Worm (Caenorhabditis elegans) whole organism, L4 larva: ENCODE measurements around the gene octr-1.
A peak's percentile ranks its signal among the peaks of the same experiment; 100 is the strongest.

ENCODE experiments used
- F10B5.3 ChIP-seq: sonication (generic microtip); optimal IDR thresholded peaks from 2 replicates; lab custom pipeline; 2016; ENCODE audit warnings: mild to moderate bottlenecking, missing genetic modification characterization, missing compliant biosample characterization
- R02D3.7 ChIP-seq: fragments of 150-350 bp; sonication (generic microtip); optimal IDR thresholded peaks from 3 replicates; lab custom pipeline; 2014; ENCODE audit warnings: missing biosample characterization, missing genetic modification characterization
- T26A8.4 ChIP-seq: fragments of 200-800 bp; sonication (Bioruptor generic); IDR thresholded peaks from 2 replicates; pipeline ENCODE4 v1.3.6; 2022; ENCODE audit warnings: missing genetic modification characterization, missing compliant biosample characterization
- Y48G9A.11 ChIP-seq: fragments of 200-800 bp; sonication (Bioruptor generic); IDR thresholded peaks from 2 replicates; pipeline ENCODE4 v1.3.6; 2022; ENCODE audit warnings: missing genetic modification reagents, missing genetic modification characterization, missing compliant biosample characterization
- Y5F2A.4 ChIP-seq: fragments of 200-800 bp; sonication (Bioruptor generic); optimal IDR thresholded peaks from 2 replicates; lab custom pipeline; 2018; ENCODE audit warnings: mild to moderate bottlenecking, missing genetic modification characterization, missing compliant biosample characterization
- ZK337.2 ChIP-seq: fragments of 200-800 bp; sonication (Bioruptor generic); IDR thresholded peaks from 2 replicates; pipeline ENCODE4 v1.3.6; 2022; ENCODE audit warnings: missing genetic modification reagents, missing genetic modification characterization, missing compliant biosample characterization
- aha-1 ChIP-seq: fragments of 150-350 bp; peaks from one replicate; lab custom pipeline; 2014; ENCODE audit warnings: missing biosample characterization, missing genetic modification characterization
- arid-1 ChIP-seq: fragments of 200-800 bp; sonication (Bioruptor generic); conservative IDR thresholded peaks from 2 replicates; pipeline ENCODE4 v1.3.6; 2022; ENCODE audit warnings: missing genetic modification reagents, missing genetic modification characterization, missing compliant biosample characterization
- ceh-20 ChIP-seq: fragments of 200-800 bp; sonication (Bioruptor generic); IDR thresholded peaks from 2 replicates; pipeline ENCODE4 v1.3.6; 2022; ENCODE audit warnings: missing genetic modification reagents, missing genetic modification characterization, missing compliant biosample characterization
- ceh-32 ChIP-seq: sonication (generic microtip); optimal IDR thresholded peaks from 2 replicates; lab custom pipeline; 2016; ENCODE audit warnings: mild to moderate bottlenecking, missing genetic modification characterization, missing compliant biosample characterization; ENCODE audit not compliant: poor library complexity
- ceh-62 ChIP-seq: sonication (generic microtip); optimal IDR thresholded peaks from 2 replicates; lab custom pipeline; 2017; ENCODE audit warnings: missing biosample characterization, missing genetic modification characterization
- ceh-82 ChIP-seq: sonication (generic microtip); optimal IDR thresholded peaks from 2 replicates; lab custom pipeline; 2017; ENCODE audit warnings: missing biosample characterization, missing genetic modification characterization
- cey-2 ChIP-seq: sonication (generic microtip); optimal IDR thresholded peaks from 3 replicates; lab custom pipeline; 2017; ENCODE audit warnings: missing genetic modification characterization, mild to moderate bottlenecking, missing compliant biosample characterization, antibody characterized with exemption, borderline replicate concordance; ENCODE audit not compliant: insufficient read depth
- daf-12 ChIP-seq: fragments of 150-350 bp; optimal IDR thresholded peaks from 2 replicates; lab custom pipeline; 2014; ENCODE audit warnings: missing biosample characterization, missing genetic modification reagents, missing genetic modification characterization
- daf-19 ChIP-seq: fragments of 200-800 bp; sonication (Bioruptor generic); conservative IDR thresholded peaks from 2 replicates; pipeline ENCODE4 v1.3.6; 2022; ENCODE audit warnings: missing genetic modification characterization, missing compliant biosample characterization
- daf-8 ChIP-seq: fragments of 200-800 bp; sonication (Bioruptor generic); IDR thresholded peaks from 2 replicates; pipeline ENCODE4 v1.3.6; 2022; ENCODE audit warnings: missing genetic modification characterization, missing compliant biosample characterization
- dmd-6 ChIP-seq: fragments of 200-800 bp; sonication (Bioruptor generic); IDR thresholded peaks from 2 replicates; pipeline ENCODE4 v1.3.6; 2022; ENCODE audit warnings: missing genetic modification reagents, missing genetic modification characterization, missing compliant biosample characterization
- dmd-8 ChIP-seq: fragments of 200-800 bp; sonication (Bioruptor generic); IDR thresholded peaks from 2 replicates; pipeline ENCODE4 v1.3.6; 2022; ENCODE audit warnings: missing genetic modification characterization, missing compliant biosample characterization
- dmd-9 ChIP-seq: fragments of 200-800 bp; sonication (Bioruptor generic); IDR thresholded peaks from 2 replicates; pipeline ENCODE4 v1.3.6; 2022; ENCODE audit warnings: missing genetic modification reagents, missing genetic modification characterization, missing compliant biosample characterization
- duxl-1 ChIP-seq: sonication (generic microtip); optimal IDR thresholded peaks from 2 replicates; lab custom pipeline; 2016; ENCODE audit warnings: mild to moderate bottlenecking, missing genetic modification characterization, moderate library complexity, missing compliant biosample characterization; ENCODE audit not compliant: poor library complexity
- dve-1 ChIP-seq: sonication (generic microtip); optimal IDR thresholded peaks from 2 replicates; lab custom pipeline; 2017; ENCODE audit warnings: antibody characterized with exemption, mild to moderate bottlenecking, missing genetic modification characterization, missing compliant biosample characterization; ENCODE audit not compliant: insufficient read depth
- egl-43 ChIP-seq: fragments of 200-800 bp; sonication (Bioruptor generic); IDR thresholded peaks from 2 replicates; pipeline ENCODE4 v1.3.6; 2022; ENCODE audit warnings: missing genetic modification reagents, missing genetic modification characterization, missing compliant biosample characterization
- fos-1 ChIP-seq: fragments of 150-350 bp; optimal IDR thresholded peaks from 2 replicates; lab custom pipeline; 2014; ENCODE audit warnings: missing biosample characterization, missing genetic modification characterization
- gei-8 ChIP-seq: fragments of 200-800 bp; sonication (Bioruptor generic); optimal IDR thresholded peaks from 2 replicates; lab custom pipeline; 2018; ENCODE audit warnings: mild to moderate bottlenecking, missing genetic modification characterization, missing compliant biosample characterization
- hif-1 ChIP-seq, 2 experiments: sonication (generic microtip); optimal IDR thresholded peaks; 2 replicates each; lab custom pipeline; 2016 to 2017; ENCODE audit warnings: missing compliant biosample characterization in 2 of 2, missing genetic modification characterization in 2 of 2, missing genetic modification reagents in 2 of 2, missing genotype in 2 of 2, mild to moderate bottlenecking in 1 of 2
- hlh-11 ChIP-seq: fragments of 200-800 bp; sonication (Bioruptor generic); optimal IDR thresholded peaks from 2 replicates; lab custom pipeline; 2018; ENCODE audit warnings: mild to moderate bottlenecking, missing genetic modification characterization, missing compliant biosample characterization
- hlh-30 ChIP-seq: sonication (generic microtip); optimal IDR thresholded peaks from 2 replicates; lab custom pipeline; 2017; ENCODE audit warnings: antibody characterized with exemption, mild to moderate bottlenecking, missing genetic modification characterization, missing compliant biosample characterization; ENCODE audit not compliant: insufficient read depth
- jun-1 ChIP-seq: fragments of 150-350 bp; optimal IDR thresholded peaks from 2 replicates; lab custom pipeline; 2014; ENCODE audit warnings: missing biosample characterization, missing genetic modification reagents, missing genetic modification characterization
- lin-29 ChIP-seq: fragments of 200-800 bp; sonication (Bioruptor generic); IDR thresholded peaks from 2 replicates; pipeline ENCODE4 v1.3.6; 2022; ENCODE audit warnings: missing genetic modification reagents, missing genetic modification characterization, missing compliant biosample characterization
- lir-3 ChIP-seq: sonication (generic microtip); optimal IDR thresholded peaks from 2 replicates; lab custom pipeline; 2016; ENCODE audit warnings: mild to moderate bottlenecking, missing genetic modification characterization, missing compliant biosample characterization
- lsy-2 ChIP-seq, 2 experiments: fragments of 150-350 bp in 1 of 2; sonication (generic microtip) in 1 of 2; optimal IDR thresholded peaks; 2 replicates each; lab custom pipeline; 2014 to 2017; ENCODE audit warnings: missing biosample characterization in 2 of 2, missing genetic modification characterization in 2 of 2
- madf-5 ChIP-seq, 2 experiments: fragments of 200-800 bp; sonication (Bioruptor generic); IDR thresholded peaks; 2 replicates each; pipeline ENCODE4 v1.3.6; 2022; ENCODE audit warnings: missing compliant biosample characterization in 2 of 2, missing genetic modification characterization in 2 of 2
- mdl-1 ChIP-seq, 2 experiments: fragments of 150-350 bp in 1 of 2; sonication (generic microtip) in 1 of 2; optimal IDR thresholded peaks; 2 replicates each; lab custom pipeline; 2014 to 2017; ENCODE audit warnings: missing biosample characterization in 2 of 2, missing genetic modification characterization in 2 of 2
- mep-1 ChIP-seq: fragments of 150-350 bp; sonication (generic microtip); optimal IDR thresholded peaks from 3 replicates; lab custom pipeline; 2014; ENCODE audit warnings: missing biosample characterization, missing genetic modification characterization
- mxl-3 ChIP-seq: fragments of 200-800 bp; sonication (Bioruptor generic); optimal IDR thresholded peaks from 2 replicates; lab custom pipeline; 2018; ENCODE audit warnings: mild to moderate bottlenecking, missing genetic modification characterization, missing compliant biosample characterization
- nhr-11 ChIP-seq: fragments of 150-350 bp; optimal IDR thresholded peaks from 2 replicates; lab custom pipeline; 2014; ENCODE audit warnings: missing biosample characterization, missing genetic modification characterization
- nhr-111 ChIP-seq: fragments of 200-800 bp; sonication (Bioruptor generic); optimal IDR thresholded peaks from 2 replicates; lab custom pipeline; 2018; ENCODE audit warnings: mild to moderate bottlenecking, missing genetic modification characterization, missing compliant biosample characterization
- nhr-237 ChIP-seq: sonication (generic microtip); optimal IDR thresholded peaks from 2 replicates; lab custom pipeline; 2017; ENCODE audit warnings: missing biosample characterization, missing genetic modification characterization
- nhr-25 ChIP-seq: sonication (generic microtip); optimal IDR thresholded peaks from 2 replicates; lab custom pipeline; 2017; ENCODE audit warnings: missing genetic modification characterization, mild to moderate bottlenecking, missing compliant biosample characterization, antibody characterized with exemption, moderate library complexity, borderline replicate concordance; ENCODE audit not compliant: insufficient read depth
- nhr-28 ChIP-seq: fragments of 150-350 bp; optimal IDR thresholded peaks from 2 replicates; lab custom pipeline; 2014; ENCODE audit warnings: missing biosample characterization, missing genetic modification characterization
- nhr-48 ChIP-seq: sonication (generic microtip); optimal IDR thresholded peaks from 2 replicates; lab custom pipeline; 2016; ENCODE audit warnings: mild to moderate bottlenecking, missing genetic modification characterization, missing compliant biosample characterization
- nhr-76 ChIP-seq: fragments of 150-350 bp; optimal IDR thresholded peaks from 2 replicates; lab custom pipeline; 2014; ENCODE audit warnings: missing biosample characterization, missing genetic modification characterization
- php-3 ChIP-seq: fragments of 200-800 bp; sonication (Bioruptor generic); IDR thresholded peaks from 2 replicates; pipeline ENCODE4 v1.3.6; 2022; ENCODE audit warnings: missing genetic modification reagents, missing genetic modification characterization, missing compliant biosample characterization
- set-16 ChIP-seq: fragments of 200-800 bp; sonication (Bioruptor generic); IDR thresholded peaks from 2 replicates; pipeline ENCODE4 v1.3.6; 2022; ENCODE audit warnings: missing genetic modification reagents, missing genetic modification characterization, missing compliant biosample characterization
- snpc-1.2 ChIP-seq: fragments of 200-800 bp; sonication (Bioruptor generic); IDR thresholded peaks from 2 replicates; pipeline ENCODE4 v1.3.6; 2022; ENCODE audit warnings: missing genetic modification reagents, missing genetic modification characterization, missing compliant biosample characterization
- tra-1 ChIP-seq: fragments of 200-800 bp; sonication (Bioruptor generic); IDR thresholded peaks from 2 replicates; pipeline ENCODE4 v1.3.6; 2022; ENCODE audit warnings: missing genetic modification reagents, missing genetic modification characterization, missing compliant biosample characterization
- unc-130 ChIP-seq: sonication (generic microtip); optimal IDR thresholded peaks from 2 replicates; lab custom pipeline; 2016; ENCODE audit warnings: missing genetic modification reagents, missing genetic modification characterization, missing compliant biosample characterization
- unc-62 ChIP-seq, 3 experiments: fragments of 150-350 bp in 1 of 3; sonication (generic microtip); optimal IDR thresholded peaks in 2 of 3; peaks in 1 of 3; 1 replicate in 1 of 3; 2 replicates in 2 of 3; lab custom pipeline; 2014 to 2017; ENCODE audit warnings: missing biosample characterization in 3 of 3, missing genetic modification characterization in 3 of 3, missing genetic modification reagents in 3 of 3, missing genotype in 1 of 3

Gene octr-1

DNA sequence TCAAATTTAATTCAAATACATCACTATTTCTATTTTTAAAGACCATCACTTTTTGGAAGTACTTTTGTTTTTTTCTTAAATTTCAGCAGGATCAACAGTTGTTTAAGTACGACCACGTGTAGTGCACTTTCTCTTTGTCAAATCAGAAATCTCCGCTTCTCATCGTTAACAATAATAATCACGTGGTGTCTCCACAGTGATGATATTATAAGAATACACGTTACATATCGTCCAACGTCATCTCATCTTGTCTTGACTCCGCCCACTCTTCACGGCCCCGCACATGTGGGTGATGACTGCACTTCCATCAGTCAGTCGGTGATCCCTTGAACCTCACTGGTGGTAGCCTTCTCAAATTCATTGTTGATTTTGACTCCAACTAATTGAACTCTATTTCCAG lies 18.9 kb upstream of the octr-1 start, which contains the start of gene argn-1:
argn-1 (plus strand) TSS at position 83 of the 400 bp plus-strand sequence.
- no peak for TF ChIP-seq egl-43 (GFP tag; lab: Robert Waterston, UW)
- TF ChIP-seq hlh-30: peak; percentile 75
- no peak for TF ChIP-seq dmd-9 (GFP tag; lab: Robert Waterston, UW)
- no peak for TF ChIP-seq fos-1
- TF ChIP-seq daf-19: no peak
- TF ChIP-seq dmd-6: peak; percentile 45
- TF ChIP-seq ceh-82: no peak
- no peak for TF ChIP-seq lir-3 (tag; lab: Kevin White, UChicago)
- TF ChIP-seq tra-1 (GFP tag; lab: Robert Waterston, UW): no peak
- TF ChIP-seq daf-8: no peak
- no peak for TF ChIP-seq ceh-62 (tag; lab: Kevin White, UChicago)
- no peak for TF ChIP-seq unc-130
- peak; percentile 82 for TF ChIP-seq nhr-28 (tag; lab: Kevin White, UChicago)
- TF ChIP-seq dmd-8 (GFP tag; lab: Robert Waterston, UW): no peak
- no peak for TF ChIP-seq hif-1 (tag; optimal IDR thresholded peaks at IDR 0.05; lab: Kevin White, UChicago)
- TF ChIP-seq lsy-2 (tag; optimal IDR thresholded peaks at IDR 0.05; lab: Kevin White, UChicago): peak in 1 of 2 experiments; percentile 41
- no peak for TF ChIP-seq php-3 (GFP tag; lab: Robert Waterston, UW)
- no peak for TF ChIP-seq mep-1 (tag; lab: Kevin White, UChicago)
- TF ChIP-seq duxl-1 (tag; lab: Kevin White, UChicago): no peak
- no peak for TF ChIP-seq T26A8.4 (GFP tag; lab: Robert Waterston, UW)
- peak; percentile 13 to 65 for TF ChIP-seq mdl-1 (tag; optimal IDR thresholded peaks at IDR 0.05; lab: Kevin White, UChicago)
- no peak for TF ChIP-seq nhr-111 (GFP tag; lab: Kevin White, UChicago)
- TF ChIP-seq jun-1 (tag; lab: Kevin White, UChicago): no peak
- no peak for TF ChIP-seq set-16
- no peak for TF ChIP-seq nhr-76
- peak; percentile 72 for TF ChIP-seq hlh-11 (tag; lab: Kevin White, UChicago)
- peak; percentile 53 for TF ChIP-seq nhr-25 (tag; lab: Kevin White, UChicago)
- TF ChIP-seq arid-1 (GFP tag; lab: Robert Waterston, UW): no peak
- TF ChIP-seq madf-5 (GFP tag; IDR thresholded peaks at IDR 0.05; lab: Robert Waterston, UW): 0 out of 4 replicates have a peak, but pooled peaks of 1 of the 2 experiments have one; percentile 17
- peak; percentile 96 for TF ChIP-seq mxl-3
- TF ChIP-seq snpc-1.2 (GFP tag; lab: Robert Waterston, UW): no peak
- TF ChIP-seq nhr-48 (tag; lab: Kevin White, UChicago): peak; percentile 58
- TF ChIP-seq dve-1 (tag; lab: Kevin White, UChicago): no peak

DNA sequence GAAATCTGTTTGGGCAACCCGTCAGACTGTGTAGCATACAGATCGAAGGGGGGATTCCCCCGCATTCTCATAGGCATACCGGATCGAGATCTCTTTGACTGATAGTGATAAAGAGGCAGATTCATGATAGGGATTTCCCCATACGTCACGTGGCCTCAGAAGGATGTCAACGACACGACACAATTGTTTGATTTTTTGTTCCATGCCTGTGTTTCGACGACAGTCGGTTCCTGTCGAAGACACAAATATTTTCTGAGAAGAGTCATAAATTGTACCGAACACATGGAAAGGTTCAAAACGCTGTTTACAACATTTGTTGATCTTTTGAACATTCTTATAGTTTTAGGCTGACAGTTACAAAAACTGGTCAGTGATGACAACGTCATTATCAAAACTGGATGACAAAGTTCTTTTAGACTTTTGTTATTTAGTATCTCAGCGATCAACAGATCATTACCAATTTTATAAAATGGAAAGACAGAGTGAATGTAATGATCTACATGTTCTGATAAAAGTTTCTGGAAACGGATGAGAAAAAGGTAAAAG lies 17.4 kb upstream of the octr-1 start:
- TF ChIP-seq php-3 (GFP tag; lab: Robert Waterston, UW) (0 out of 2 replicates have a peak, but pooled peaks have one; percentile 44), cey-2 (tag; lab: Kevin White, UChicago) (peak; percentile 36), ceh-32 (tag; lab: Kevin White, UChicago) (no peak), daf-12 (tag; lab: Kevin White, UChicago) (no peak), Y48G9A.11 (GFP tag; lab: Robert Waterston, UW) (no peak), F10B5.3 (no peak), nhr-237 (tag; lab: Kevin White, UChicago) (no peak), hlh-30 (peak; percentile 60), dve-1 (tag; lab: Kevin White, UChicago) (no peak), ceh-20 (GFP tag; lab: Robert Waterston, UW) (no peak), arid-1 (GFP tag; lab: Robert Waterston, UW) (no peak), aha-1 (tag; lab: Kevin White, UChicago) (peak; percentile 90), mxl-3 (peak; percentile 78), gei-8 (no peak), Y5F2A.4 (GFP tag; lab: Kevin White, UChicago) (no peak), R02D3.7 (tag; lab: Kevin White, UChicago) (no peak), nhr-11 (no peak), lir-3 (tag; lab: Kevin White, UChicago) (no peak), dmd-6 (peak; percentile 55), ZK337.2 (GFP tag; lab: Robert Waterston, UW) (no peak), lin-29 (GFP tag; lab: Robert Waterston, UW) (no peak), unc-62 (GFP tag; optimal IDR thresholded peaks at IDR 0.05 in 1 of 2; lab: Kevin White, UChicago) (peak in 1 of 2 experiments; percentile 95), unc-62 (tag; optimal IDR thresholded peaks at IDR 0.05; lab: Kevin White, UChicago) (no peak)
